Fruit fly (Drosophila melanogaster) whole organism, embryonic: Measurements from ENCODE around the gene CG44838.

Source experiments
- ATbp ChIP-seq: fragments of 200-800 bp; sonication (Bioruptor generic); optimal IDR thresholded peaks from 2 replicates; lab custom pipeline; 2017; ENCODE audit warnings: missing biosample characterization, mild to moderate bottlenecking, missing genetic modification characterization, missing genetic modification reagents
- Adf1 ChIP-seq: fragments of 200-800 bp; sonication (Bioruptor generic); IDR thresholded peaks from 2 replicates; pipeline ENCODE4 v1.3.6; 2022; ENCODE audit warnings: missing biosample characterization, missing genetic modification characterization
- Asciz ChIP-seq: fragments of 200-800 bp; sonication (Bioruptor generic); optimal IDR thresholded peaks from 2 replicates; lab custom pipeline; 2017; ENCODE audit warnings: missing biosample characterization, mild to moderate bottlenecking, missing genetic modification characterization, missing genetic modification reagents
- Atf-2 ChIP-seq: fragments of 200-800 bp; sonication (Bioruptor generic); optimal IDR thresholded peaks from 2 replicates; lab custom pipeline; 2016; ENCODE audit warnings: missing biosample characterization, missing genetic modification characterization
- Bteb2 ChIP-seq: fragments of 200-800 bp; sonication (Bioruptor generic); optimal IDR thresholded peaks from 2 replicates; lab custom pipeline; 2016; ENCODE audit warnings: missing biosample characterization, missing genetic modification characterization
- CG10959 ChIP-seq: fragments of 200-800 bp; sonication (Bioruptor generic); IDR thresholded peaks from 2 replicates; pipeline ENCODE4 v1.3.6; 2022; ENCODE audit warnings: missing biosample characterization, missing genetic modification characterization
- CG11247 ChIP-seq: fragments of 200-800 bp; sonication (Bioruptor generic); IDR thresholded peaks from 2 replicates; pipeline ENCODE4 v1.3.6; 2022; ENCODE audit warnings: missing biosample characterization, missing genetic modification characterization
- CG11696 ChIP-seq: fragments of 200-800 bp; sonication (Bioruptor generic); IDR thresholded peaks from 2 replicates; pipeline ENCODE4 v1.3.6; 2022; ENCODE audit warnings: missing biosample characterization, missing genetic modification characterization
- CG12942 ChIP-seq: fragments of 200-800 bp; sonication (Bioruptor generic); optimal IDR thresholded peaks from 3 replicates; lab custom pipeline; 2016; ENCODE audit warnings: missing biosample characterization, missing genetic modification characterization
- CG13287 ChIP-seq: fragments of 200-800 bp; sonication (Bioruptor generic); IDR thresholded peaks from 2 replicates; pipeline ENCODE4 v1.3.6; 2022; ENCODE audit warnings: missing biosample characterization, missing genetic modification characterization; ENCODE audit not compliant: partially characterized antibody
- CG13296 ChIP-seq: fragments of 200-800 bp; sonication (Bioruptor generic); optimal IDR thresholded peaks from 3 replicates; lab custom pipeline; 2018; ENCODE audit warnings: missing biosample characterization, mild to moderate bottlenecking, missing genetic modification characterization
- CG13775 ChIP-seq: fragments of 200-800 bp; sonication (Bioruptor generic); optimal IDR thresholded peaks from 3 replicates; lab custom pipeline; 2017; ENCODE audit warnings: missing biosample characterization, mild to moderate bottlenecking, missing genetic modification characterization
- CG17328 ChIP-seq: fragments of 200-800 bp; sonication (Bioruptor generic); IDR thresholded peaks from 2 replicates; pipeline ENCODE4 v1.3.6; 2022; ENCODE audit warnings: missing biosample characterization, missing genetic modification characterization
- CG1792 ChIP-seq: fragments of 200-800 bp; sonication (Bioruptor generic); optimal IDR thresholded peaks from 2 replicates; lab custom pipeline; 2016; ENCODE audit warnings: missing biosample characterization, missing genetic modification characterization
- CG1832 ChIP-seq: fragments of 200-800 bp; sonication (Bioruptor generic); optimal IDR thresholded peaks from 2 replicates; lab custom pipeline; 2017; ENCODE audit warnings: missing biosample characterization, mild to moderate bottlenecking, missing genetic modification characterization, inconsistent platforms
- CG18619 ChIP-seq: fragments of 200-800 bp; sonication (Bioruptor generic); optimal IDR thresholded peaks from 3 replicates; lab custom pipeline; 2017; ENCODE audit warnings: missing biosample characterization, mild to moderate bottlenecking, missing genetic modification characterization
- CG6254 ChIP-seq: fragments of 200-800 bp; sonication (Bioruptor generic); optimal IDR thresholded peaks from 3 replicates; lab custom pipeline; 2017; ENCODE audit warnings: mild to moderate bottlenecking, missing biosample characterization, missing genetic modification reagents, missing genetic modification characterization
- CG6765 ChIP-seq: fragments of 200-800 bp; sonication (Bioruptor generic); optimal IDR thresholded peaks from 3 replicates; lab custom pipeline; 2017; ENCODE audit warnings: missing biosample characterization, mild to moderate bottlenecking, missing genetic modification characterization
- CG9215 ChIP-seq: fragments of 200-800 bp; sonication (Bioruptor generic); IDR thresholded peaks from 2 replicates; pipeline ENCODE4 v1.3.6; 2022; ENCODE audit warnings: missing biosample characterization, missing genetic modification characterization
- Deaf1 ChIP-seq: fragments of 200-800 bp; optimal IDR thresholded peaks from 3 replicates; lab custom pipeline; 2019; ENCODE audit warnings: missing biosample characterization, mild to moderate bottlenecking, missing genetic modification characterization, moderate library complexity
- Ets65A ChIP-seq: fragments of 200-800 bp; sonication (Bioruptor generic); peaks from one replicate; lab custom pipeline; 2016; ENCODE audit warnings: missing biosample characterization, missing genetic modification characterization
- Fer3 ChIP-seq: fragments of 200-800 bp; sonication (Bioruptor generic); optimal IDR thresholded peaks from 2 replicates; lab custom pipeline; 2018; ENCODE audit warnings: missing biosample characterization, mild to moderate bottlenecking, missing genetic modification characterization, moderate library complexity
- HLHmδ ChIP-seq: fragments of 200-800 bp; sonication (Bioruptor generic); optimal IDR thresholded peaks from 2 replicates; lab custom pipeline; 2018; ENCODE audit warnings: missing biosample characterization, mild to moderate bottlenecking, missing genetic modification characterization, moderate library complexity
- Hey ChIP-seq: fragments of 200-800 bp; sonication (Bioruptor generic); optimal IDR thresholded peaks from 3 replicates; lab custom pipeline; 2018; ENCODE audit warnings: missing biosample characterization, mild to moderate bottlenecking, missing genetic modification characterization
- Hmx ChIP-seq: fragments of 200-800 bp; sonication (Bioruptor generic); optimal IDR thresholded peaks from 2 replicates; lab custom pipeline; 2016; ENCODE audit warnings: missing biosample characterization, missing genetic modification characterization
- Hr51 ChIP-seq, 2 experiments: fragments of 200-800 bp; sonication (Bioruptor generic); optimal IDR thresholded peaks; 2 replicates in 1 of 2; 3 replicates in 1 of 2; lab custom pipeline; 2016 to 2018; ENCODE audit warnings: missing biosample characterization in 2 of 2, missing genetic modification characterization in 2 of 2, mild to moderate bottlenecking in 1 of 2, moderate library complexity in 1 of 2
- Max ChIP-seq: fragments of 200-800 bp; sonication (Bioruptor generic); optimal IDR thresholded peaks from 2 replicates; lab custom pipeline; 2016; ENCODE audit warnings: missing biosample characterization, mild to moderate bottlenecking, missing genetic modification characterization
- Mes4 ChIP-seq: fragments of 200-800 bp; sonication (Bioruptor generic); optimal IDR thresholded peaks from 2 replicates; lab custom pipeline; 2016; ENCODE audit warnings: missing biosample characterization, missing genetic modification characterization
- Nf-YC ChIP-seq: fragments of 200-800 bp; optimal IDR thresholded peaks from 3 replicates; lab custom pipeline; 2019; ENCODE audit warnings: missing biosample characterization, mild to moderate bottlenecking, missing genetic modification characterization, moderate library complexity
- Sin3A ChIP-seq: fragments of >200 bp; optimal IDR thresholded peaks from 2 replicates; lab custom pipeline; 2018
- Sox102F ChIP-seq: fragments of 200-800 bp; sonication (Bioruptor generic); optimal IDR thresholded peaks from 2 replicates; lab custom pipeline; 2018; ENCODE audit warnings: missing biosample characterization, mild to moderate bottlenecking, missing genetic modification characterization, moderate library complexity
- Sry-δ ChIP-seq: fragments of 200-800 bp; sonication (Bioruptor generic); optimal IDR thresholded peaks from 2 replicates; lab custom pipeline; 2016; ENCODE audit warnings: missing biosample characterization, missing genetic modification characterization
- Xrp1 ChIP-seq: fragments of 200-800 bp; sonication (Bioruptor generic); IDR thresholded peaks from 2 replicates; pipeline ENCODE4 v1.3.6; 2022; ENCODE audit warnings: missing biosample characterization, missing genetic modification characterization
- aop ChIP-seq: fragments of 200-800 bp; sonication (Bioruptor generic); IDR thresholded peaks from 2 replicates; pipeline ENCODE4 v1.3.6; 2022; ENCODE audit warnings: missing biosample characterization, missing genetic modification characterization
- ase ChIP-seq: fragments of 200-800 bp; sonication (Bioruptor generic); IDR thresholded peaks from 3 replicates; pipeline ENCODE4 v1.3.6; 2022; ENCODE audit warnings: missing biosample characterization, missing genetic modification characterization
- bowl ChIP-seq: fragments of 200-800 bp; sonication (Bioruptor generic); IDR thresholded peaks from 2 replicates; pipeline ENCODE4 v1.3.6; 2022; ENCODE audit warnings: missing biosample characterization, missing genetic modification characterization
- br ChIP-seq: fragments of >200 bp; optimal IDR thresholded peaks from 2 replicates; lab custom pipeline; 2017
- dan ChIP-seq: fragments of 200-800 bp; sonication (Bioruptor generic); IDR thresholded peaks from 2 replicates; pipeline ENCODE4 v1.3.6; 2022; ENCODE audit warnings: missing biosample characterization, missing genetic modification characterization
- fru ChIP-seq: fragments of >200 bp; optimal IDR thresholded peaks from 2 replicates; lab custom pipeline; 2017
- gro ChIP-seq: fragments of 200-800 bp; sonication (Bioruptor generic); optimal IDR thresholded peaks from 2 replicates; lab custom pipeline; 2016; ENCODE audit warnings: missing biosample characterization, missing genetic modification characterization
- her ChIP-seq: fragments of 200-800 bp; sonication (Bioruptor generic); optimal IDR thresholded peaks from 2 replicates; lab custom pipeline; 2016; ENCODE audit warnings: missing biosample characterization, missing genetic modification characterization
- insv ChIP-seq, 2 experiments: fragments of 200-800 bp; sonication (Bioruptor generic); optimal IDR thresholded peaks; 3 replicates each; lab custom pipeline; 2016 to 2018; ENCODE audit warnings: missing biosample characterization in 2 of 2, missing genetic modification characterization in 2 of 2
- inv ChIP-seq: fragments of 200-800 bp; sonication (Bioruptor generic); IDR thresholded peaks from 2 replicates; pipeline ENCODE4 v1.3.6; 2022; ENCODE audit warnings: missing biosample characterization, missing genetic modification characterization; ENCODE audit not compliant: partially characterized antibody
- lbe ChIP-seq: fragments of 200-800 bp; sonication (Bioruptor generic); optimal IDR thresholded peaks from 2 replicates; lab custom pipeline; 2016; ENCODE audit warnings: missing biosample characterization, mild to moderate bottlenecking, missing genetic modification characterization
- mld ChIP-seq: fragments of 200-800 bp; sonication (Bioruptor generic); IDR thresholded peaks from 3 replicates; pipeline ENCODE4 v1.3.6; 2022; ENCODE audit warnings: missing biosample characterization, missing genetic modification characterization; ENCODE audit not compliant: partially characterized antibody
- sens-2 ChIP-seq: fragments of 200-800 bp; sonication (Bioruptor generic); IDR thresholded peaks from 2 replicates; pipeline ENCODE4 v1.3.6; 2022; ENCODE audit warnings: missing biosample characterization, missing genetic modification characterization
- sisA ChIP-seq: fragments of 200-800 bp; sonication (Bioruptor generic); IDR thresholded peaks from 2 replicates; pipeline ENCODE4 v1.3.6; 2022; ENCODE audit warnings: missing biosample characterization, missing genetic modification characterization
- sna ChIP-seq: fragments of 200-800 bp; sonication (Bioruptor generic); IDR thresholded peaks from 2 replicates; pipeline ENCODE4 v1.3.6; 2022; ENCODE audit warnings: missing biosample characterization, missing genetic modification characterization; ENCODE audit not compliant: partially characterized antibody
- sr ChIP-seq: fragments of 200-800 bp; sonication (Bioruptor generic); IDR thresholded peaks from 3 replicates; pipeline ENCODE4 v1.3.6; 2022; ENCODE audit warnings: missing biosample characterization, missing genetic modification characterization
- tna ChIP-seq: fragments of 200-800 bp; sonication (Bioruptor generic); IDR thresholded peaks from 2 replicates; pipeline ENCODE4 v1.3.6; 2022; ENCODE audit warnings: missing biosample characterization, missing genetic modification characterization; ENCODE audit not compliant: partially characterized antibody
- tx ChIP-seq: fragments of 200-800 bp; sonication (Bioruptor generic); optimal IDR thresholded peaks from 2 replicates; lab custom pipeline; 2016; ENCODE audit warnings: missing biosample characterization, missing genetic modification characterization
- vvl ChIP-seq: fragments of 200-800 bp; sonication (Bioruptor generic); IDR thresholded peaks from 2 replicates; pipeline ENCODE4 v1.3.6; 2022; ENCODE audit warnings: missing biosample characterization, missing genetic modification characterization

CG44838 gene

DNA sequence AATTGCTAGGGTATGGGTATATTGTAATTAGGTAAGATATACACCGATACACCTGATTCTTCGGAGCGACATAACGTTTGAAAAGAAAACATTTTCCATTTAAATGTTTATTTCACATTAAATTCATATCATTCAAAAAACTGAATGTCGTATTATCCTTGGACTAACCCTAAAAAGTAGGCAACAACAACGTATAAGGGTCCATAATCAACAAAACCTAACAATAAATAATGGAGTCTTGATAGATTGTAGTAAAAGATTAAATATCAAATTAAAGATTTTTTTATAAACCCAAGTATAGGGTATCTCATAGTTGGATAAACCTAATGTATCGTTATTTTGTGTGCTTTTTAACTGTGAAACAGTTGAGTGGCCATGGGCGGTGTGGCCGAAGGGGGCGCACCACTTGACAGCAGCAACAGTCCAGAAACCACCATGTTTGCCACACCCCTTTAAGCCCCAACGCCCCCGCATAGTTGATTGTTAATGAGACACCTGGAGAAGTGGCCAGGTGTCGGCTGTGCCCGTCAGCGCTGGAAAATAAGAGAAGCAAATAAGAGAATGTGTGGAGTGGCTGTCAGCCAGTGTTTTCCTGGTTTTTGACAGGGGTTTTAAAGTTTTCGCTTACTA is 7.5 kb downstream of the CG44838 start (continued):
- TF ChIP-seq Bteb2: no peak
- no peak for TF ChIP-seq aop (GFP tag; lab: Robert Waterston, UW)
- no peak for TF ChIP-seq CG13296
- TF ChIP-seq Atf-2: no peak
- no peak for TF ChIP-seq Mes4 (GFP tag; lab: Kevin White, UChicago)
- no peak for TF ChIP-seq br (lab: Kevin White, UChicago)
- TF ChIP-seq ATbp (GFP tag; lab: Kevin White, UChicago): peak; percentile 7
- TF ChIP-seq fru (lab: Kevin White, UChicago): no peak
- TF ChIP-seq CG13775 (GFP tag; lab: Kevin White, UChicago): peak; percentile 26
- no peak for TF ChIP-seq lbe (GFP tag; lab: Kevin White, UChicago)
- no peak for TF ChIP-seq Fer3 (tag; lab: Kevin White, UChicago)
- no peak for TF ChIP-seq CG9215
- TF ChIP-seq Deaf1 (tag; lab: Kevin White, UChicago): no peak
- TF ChIP-seq sisA (GFP tag; lab: Robert Waterston, UW): no peak
- no peak for TF ChIP-seq gro
- TF ChIP-seq CG6254: no peak
- TF ChIP-seq dan (GFP tag; lab: Robert Waterston, UW): no peak
- TF ChIP-seq Xrp1: no peak
- TF ChIP-seq CG11696 (GFP tag; lab: Robert Waterston, UW): no peak
- TF ChIP-seq Asciz: no peak
- no peak for TF ChIP-seq mld
- TF ChIP-seq sr (GFP tag; lab: Robert Waterston, UW): no peak
- no peak for TF ChIP-seq Adf1
- TF ChIP-seq CG11247 (GFP tag; lab: Robert Waterston, UW): no peak
- TF ChIP-seq Hey (tag; lab: Kevin White, UChicago): no peak
- TF ChIP-seq Max (GFP tag; lab: Kevin White, UChicago): peak; percentile 14
- TF ChIP-seq CG10959 (GFP tag; lab: Robert Waterston, UW): no peak
- TF ChIP-seq tx (GFP tag; lab: Kevin White, UChicago): no peak
- no peak for TF ChIP-seq sna (GFP tag; lab: Robert Waterston, UW)
- peak; percentile 50 for TF ChIP-seq Sox102F (GFP tag; lab: Kevin White, UChicago)
- TF ChIP-seq bowl (GFP tag; lab: Robert Waterston, UW): no peak
- TF ChIP-seq her (GFP tag; lab: Kevin White, UChicago): no peak
- TF ChIP-seq Hmx (GFP tag; lab: Kevin White, UChicago): no peak
- no peak for TF ChIP-seq HLHmδ (GFP tag; lab: Kevin White, UChicago)
- TF ChIP-seq Ets65A (GFP tag; lab: Kevin White, UChicago): peak; percentile 80
- peak in 1 of 2 experiments; percentile 24 for TF ChIP-seq Hr51 (GFP tag; optimal IDR thresholded peaks at IDR 0.05; lab: Kevin White, UChicago)
- TF ChIP-seq CG13287 (GFP tag; lab: Robert Waterston, UW): no peak
- TF ChIP-seq CG12942 (GFP tag; lab: Kevin White, UChicago): no peak
- no peak for TF ChIP-seq Nf-YC (tag; lab: Kevin White, UChicago)
- no peak for TF ChIP-seq CG1792 (GFP tag; lab: Kevin White, UChicago)
- TF ChIP-seq CG1832 (GFP tag; lab: Kevin White, UChicago): no peak
- TF ChIP-seq tna (GFP tag; lab: Robert Waterston, UW): no peak
- TF ChIP-seq CG17328: no peak
- TF ChIP-seq vvl (GFP tag; lab: Robert Waterston, UW): 0 out of 2 replicates have a peak, but pooled peaks have one; percentile 9
- no peak for TF ChIP-seq CG6765
- TF ChIP-seq insv (GFP tag; optimal IDR thresholded peaks at IDR 0.05; lab: Kevin White, UChicago): no peak
- TF ChIP-seq sens-2 (GFP tag; lab: Robert Waterston, UW): no peak
- TF ChIP-seq Sin3A (lab: Kevin White, UChicago): no peak
- TF ChIP-seq ase (GFP tag; lab: Robert Waterston, UW): no peak
- no peak for TF ChIP-seq Sry-δ (GFP tag; lab: Kevin White, UChicago)
- no peak for TF ChIP-seq inv (GFP tag; lab: Robert Waterston, UW)
- peak; percentile 13 for TF ChIP-seq CG18619 (GFP tag; lab: Kevin White, UChicago)
